Fruit fly (Drosophila melanogaster): ENCODE measurements around the gene mex1.
A peak's percentile ranks its signal among the peaks of the same experiment; 100 is the strongest.

mex1 gene

DNA sequence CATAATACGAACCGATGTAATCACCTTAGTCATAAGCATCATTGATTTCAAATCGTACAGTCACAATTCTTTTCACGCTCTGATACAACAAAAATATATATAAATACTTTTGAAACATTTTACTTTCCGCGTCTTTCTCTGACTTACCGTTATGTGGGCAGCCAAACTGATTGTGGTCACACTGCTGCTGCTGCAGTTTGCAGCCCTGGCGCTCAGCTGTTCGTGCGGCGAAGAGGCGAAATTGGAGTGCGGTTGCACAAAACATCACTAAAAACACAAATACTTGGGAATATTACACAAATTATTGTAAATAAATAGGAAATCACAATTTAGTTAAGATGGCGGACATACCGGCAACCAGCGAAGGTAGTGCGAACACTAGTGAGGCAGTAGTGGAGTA is 10.0 kb downstream of the mex1 start, which contains the start of the genes gdl and gdl-ORF39:
Gene gdl, plus strand, starts transcription at position 48 of the 400 bp plus-strand sequence.
Gene gdl-ORF39, plus strand, starts transcription at position 48 of the 400 bp plus-strand sequence.
- TF ChIP-seq noc (tag; optimal IDR thresholded peaks at IDR 0.05): no peak

DNA sequence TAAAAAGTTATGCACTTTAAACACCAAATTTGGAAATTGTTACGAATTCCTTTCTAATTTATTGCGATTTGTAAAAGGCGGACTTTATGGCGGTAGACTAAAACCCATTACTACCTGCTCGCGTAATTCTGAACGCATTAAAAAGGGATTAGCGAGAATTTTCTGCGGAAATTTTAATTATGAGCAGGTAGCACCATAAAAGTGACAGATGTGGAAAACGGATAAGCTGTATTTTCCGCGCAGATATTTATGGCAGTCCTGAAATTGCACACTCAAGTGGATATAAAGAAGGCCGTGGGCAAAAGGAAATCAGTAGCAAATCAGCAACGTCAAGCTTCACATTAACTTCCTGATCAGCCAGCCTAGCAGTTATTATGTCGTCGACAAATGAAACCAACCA is 10.6 kb downstream of the mex1 start, which contains the start of gene Z600:
Gene Z600, plus strand, starts transcription at position 312 of the 400 bp plus-strand sequence.
- no peak for TF ChIP-seq noc (tag; optimal IDR thresholded peaks at IDR 0.05)

DNA sequence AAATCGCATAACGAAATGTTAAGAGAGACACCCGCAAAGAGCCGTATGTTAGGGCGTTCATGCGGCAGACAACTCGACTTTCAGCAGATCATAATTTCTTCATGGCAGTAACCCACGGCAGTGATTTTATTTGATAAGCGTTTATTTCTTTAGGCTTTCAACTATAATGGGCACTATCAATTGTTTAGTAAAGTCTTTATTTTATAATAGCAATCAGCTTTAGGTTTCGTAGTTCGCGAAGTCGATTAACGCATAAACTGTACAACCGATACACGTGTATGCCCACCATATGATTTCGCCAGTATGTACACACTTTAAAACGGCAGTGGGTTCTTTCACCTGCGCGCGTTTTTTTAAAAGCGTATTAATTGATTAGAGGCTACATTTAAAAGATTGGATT is 11.2 kb downstream of the mex1 start, which contains the start of gene CG7841:
Gene CG7841, minus strand, starts transcription at position 20 of the 400 bp plus-strand sequence.
- peak; percentile 99 for TF ChIP-seq noc (tag; optimal IDR thresholded peaks at IDR 0.05)

- no peak for TF ChIP-seq noc (tag; optimal IDR thresholded peaks at IDR 0.05)
These were observed 12.1 kb downstream of the mex1 start for dm6 chr3L:15507148-15507896.

DNA sequence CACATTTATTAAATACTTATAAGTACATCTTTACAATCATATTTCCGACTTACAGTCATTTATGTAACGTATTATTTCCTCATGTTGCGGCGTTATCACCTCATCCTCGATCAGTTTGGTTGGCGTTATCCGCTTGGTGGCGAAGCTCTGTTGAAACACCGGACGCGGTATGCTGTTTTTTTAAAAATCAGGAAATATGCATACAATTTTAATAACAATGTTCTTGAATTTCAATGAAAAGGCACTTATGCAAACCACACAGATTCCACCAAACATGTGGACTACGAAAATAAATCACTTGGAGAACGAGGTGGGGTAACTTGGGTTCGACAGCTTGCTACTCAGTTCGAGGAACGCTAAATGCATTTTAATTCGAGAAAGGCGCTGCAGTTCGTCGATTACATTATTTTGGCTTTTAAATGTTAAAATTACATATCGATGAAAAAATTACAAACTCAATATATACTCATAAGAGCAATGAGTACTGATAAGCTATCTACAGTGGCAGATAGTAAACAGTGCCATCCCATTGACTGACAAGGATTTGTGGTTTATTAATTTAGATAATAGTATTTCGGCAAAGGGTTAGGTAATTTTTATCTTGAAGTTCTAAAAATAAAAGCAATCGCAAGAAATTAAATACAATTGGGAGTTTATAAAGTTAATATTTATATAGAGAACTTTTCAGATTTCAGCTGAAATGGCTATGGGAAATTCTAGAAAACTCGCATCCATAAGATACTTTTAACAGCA is 13.0 kb downstream of the mex1 start:
- no peak for TF ChIP-seq noc (tag; optimal IDR thresholded peaks at IDR 0.05)

DNA sequence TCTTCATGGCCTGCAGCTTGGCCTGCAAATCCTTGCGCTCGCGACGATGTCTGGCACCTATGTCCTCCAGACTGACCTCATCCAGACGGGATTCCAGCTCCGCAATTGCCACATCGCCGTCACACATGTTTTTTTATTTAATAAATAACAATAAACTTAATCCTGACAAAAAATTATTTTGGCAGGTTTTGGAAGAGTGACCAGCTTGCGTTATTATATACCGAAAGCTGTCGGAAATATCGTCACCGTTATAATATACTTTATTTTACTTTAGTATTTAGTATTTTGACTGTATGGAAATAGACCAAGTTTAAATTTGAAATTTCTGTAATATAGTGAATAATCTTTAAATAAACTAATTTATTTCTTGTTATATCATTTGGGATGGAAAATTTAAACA is 14.7 kb downstream of the mex1 start, which contains the start of gene CG7857:
Gene CG7857, minus strand, starts transcription at position 208 of the 400 bp plus-strand sequence.
- TF ChIP-seq noc (tag; optimal IDR thresholded peaks at IDR 0.05): no peak

dm6 chr3L:15502256-15502655 is 17.1 kb downstream of the mex1 start:
- no peak for TF ChIP-seq noc (tag; optimal IDR thresholded peaks at IDR 0.05)

DNA sequence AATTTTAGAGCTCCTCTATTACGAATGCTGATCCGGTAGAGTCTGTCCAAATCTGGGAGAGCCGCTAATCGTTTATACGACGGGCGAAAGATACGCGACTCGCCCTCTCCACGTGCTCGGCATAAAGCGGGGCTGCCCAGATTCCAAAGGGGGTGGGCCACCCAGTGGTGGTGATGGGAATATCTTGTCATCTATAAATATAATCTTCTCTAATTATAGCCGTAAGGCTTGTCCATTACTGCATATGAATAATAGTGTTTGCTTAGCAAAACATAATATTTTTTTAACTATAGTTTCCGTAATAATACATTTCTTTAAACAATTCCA is 17.8 kb downstream of the mex1 start:
- peak; percentile 9 for TF ChIP-seq noc (tag; optimal IDR thresholded peaks at IDR 0.05)

- peak; percentile 12 for TF ChIP-seq noc (tag; optimal IDR thresholded peaks at IDR 0.05)
These were observed 18.4 kb downstream of the mex1 start, which contains the start of gene CG7272 for dm6 chr3L:15500813-15501645. Gene CG7272, plus strand, starts transcription at chr3L:15500938.

DNA sequence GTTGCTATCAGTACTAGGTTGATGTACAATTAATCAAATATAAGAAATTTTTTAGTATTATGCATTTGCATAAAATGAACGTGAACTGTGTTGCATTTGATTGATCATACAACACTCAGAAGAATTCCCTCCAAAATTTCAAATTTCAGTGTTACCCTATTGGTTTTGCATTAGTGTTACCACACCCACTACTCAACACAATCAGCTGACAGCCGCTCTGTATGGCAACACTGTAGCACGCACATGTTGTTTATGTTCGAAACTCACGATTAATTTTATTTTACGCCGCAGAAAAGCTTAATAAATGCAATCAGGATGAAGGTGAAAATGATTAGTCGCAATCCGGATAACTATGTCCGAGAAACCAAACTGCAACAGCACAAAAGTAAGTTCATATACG is 20.6 kb downstream of the mex1 start, which contains the start of gene CG7275:
Gene CG7275, plus strand, starts transcription at position 215 of the 400 bp plus-strand sequence.
- no peak for TF ChIP-seq noc (tag; optimal IDR thresholded peaks at IDR 0.05)

dm6 chr3L:15497902-15498301 is 21.5 kb downstream of the mex1 start, which contains the start of gene CG7276:
Gene CG7276, plus strand, starts transcription at chr3L:15498202.
- no peak for TF ChIP-seq noc (tag; optimal IDR thresholded peaks at IDR 0.05)

dm6 chr3L:15496274-15496673 is 23.1 kb downstream of the mex1 start, which contains the start of gene CG13455:
Gene CG13455, plus strand, starts transcription at chr3L:15496574.
- no peak for TF ChIP-seq noc (tag; optimal IDR thresholded peaks at IDR 0.05)

DNA sequence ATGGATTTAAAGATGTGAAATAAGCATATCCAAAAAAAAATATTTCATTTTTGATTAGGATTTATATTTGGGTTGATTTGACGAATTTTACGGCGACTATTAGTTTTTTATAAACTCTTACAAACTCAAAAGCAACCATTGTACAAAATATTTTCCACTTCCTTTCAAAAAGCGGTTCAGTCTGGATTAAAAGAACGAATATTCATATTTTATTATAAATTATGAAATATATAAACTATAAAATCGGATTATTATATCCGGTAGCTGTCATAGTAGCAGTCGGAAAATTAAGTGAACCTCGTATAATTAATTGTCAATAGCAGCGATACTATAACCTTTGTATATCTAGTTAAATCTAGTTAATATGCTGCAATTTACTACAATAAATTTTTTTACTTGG is 23.9 kb downstream of the mex1 start, which contains the start of gene CG12355:
Gene CG12355, minus strand, starts transcription at position 101 of the 400 bp plus-strand sequence.
- no peak for TF ChIP-seq noc (tag; optimal IDR thresholded peaks at IDR 0.05)

DNA sequence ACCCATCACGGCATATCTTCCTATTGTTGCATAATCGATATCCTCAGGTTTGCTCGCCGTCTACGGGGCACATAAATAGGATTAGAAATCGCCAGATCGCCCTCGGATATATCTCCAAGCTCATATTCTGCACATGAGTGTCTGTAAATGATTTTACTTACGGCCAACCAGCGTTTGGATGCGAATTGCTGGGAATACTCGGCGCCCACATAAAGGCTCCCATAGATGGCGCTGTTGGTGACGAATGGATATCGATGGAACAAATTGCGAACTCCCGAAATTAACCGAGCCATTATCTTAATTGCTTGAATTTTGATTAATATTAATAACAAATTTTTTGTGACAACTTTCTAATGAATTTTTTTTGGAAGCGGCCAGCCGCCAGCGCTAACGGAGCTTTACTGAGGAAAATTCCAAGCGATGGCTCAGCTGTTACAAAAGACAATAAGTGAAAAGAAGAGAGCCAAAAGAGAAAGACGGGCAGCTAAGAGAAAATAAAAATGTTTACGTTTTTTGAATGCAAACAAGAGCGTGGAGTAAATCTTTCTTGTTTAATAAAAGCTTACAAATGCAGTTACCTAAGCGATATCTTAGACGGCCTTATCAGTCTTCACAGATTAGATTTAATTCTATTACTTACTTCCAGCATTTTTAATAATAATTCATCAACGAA is 24.7 kb downstream of the mex1 start:
- TF ChIP-seq noc (tag; optimal IDR thresholded peaks at IDR 0.05): no peak
